Worm (Caenorhabditis elegans) whole organism, L2 larva: ENCODE measurements around the gene C56E6.7.

ENCODE experiments used
- egl-27 ChIP-seq: sonication (generic microtip); optimal IDR thresholded peaks from 3 replicates; lab custom pipeline; 2017; ENCODE audit warnings: missing biosample characterization, missing genetic modification reagents, missing genetic modification characterization
- nhr-10 ChIP-seq: sonication (generic microtip); optimal IDR thresholded peaks from 2 replicates; lab custom pipeline; 2017; ENCODE audit warnings: missing biosample characterization, missing genetic modification characterization

ce11 chrII:6526136-6526684, 9.8 kb downstream of the C56E6.7 start:
- TF ChIP-seq egl-27, result no peak
- no peak for TF ChIP-seq nhr-10 (tag; lab: Kevin White, UChicago)
